Fruit fly (Drosophila melanogaster): ENCODE measurements around the gene Irk3.

Gene Irk3

dm6 chr2L:18665952-18666606 lies 47.5 kb downstream of the Irk3 start (continued):
- TF ChIP-seq E2f2 (GFP tag; IDR thresholded peaks at IDR 0.05): peak; percentile 27; the same call in 1 of the 2 replicates
- no peak for TF ChIP-seq CG12942 (GFP tag; optimal IDR thresholded peaks at IDR 0.05)
- TF ChIP-seq knrl (GFP tag; IDR thresholded peaks at IDR 0.05; ENCODE audit: partially characterized antibody): peak; percentile 60; the same call in 2 of the 3 replicates
- TF ChIP-seq p53 (GFP tag; optimal IDR thresholded peaks at IDR 0.05): peak; percentile 62
- peak; percentile 53; the same call in 1 of the 3 replicates for TF ChIP-seq Opbp (GFP tag; IDR thresholded peaks at IDR 0.05; ENCODE audit: partially characterized antibody)
- peak; percentile 36; the same call in 1 of the 2 replicates for TF ChIP-seq crol (GFP tag; IDR thresholded peaks at IDR 0.05)
- TF ChIP-seq Dfd (GFP tag; optimal IDR thresholded peaks at IDR 0.05): no peak
- peak; percentile 61; the same call in 2 of the 3 replicates for TF ChIP-seq dysf (GFP tag; IDR thresholded peaks at IDR 0.05)
- peak; percentile 19 for TF ChIP-seq Abd-B (GFP tag; optimal IDR thresholded peaks at IDR 0.05)
- TF ChIP-seq btn (GFP tag; optimal IDR thresholded peaks at IDR 0.05): peak; percentile 30
- TF ChIP-seq HLH54F (GFP tag; optimal IDR thresholded peaks at IDR 0.05): peak; percentile 43
- no peak for TF ChIP-seq CG12769 (tag; optimal IDR thresholded peaks at IDR 0.05)
- no peak for TF ChIP-seq ftz-f1 (GFP tag; optimal IDR thresholded peaks at IDR 0.05)
- peak; percentile 56 for TF ChIP-seq phol (tag; optimal IDR thresholded peaks at IDR 0.05)
- TF ChIP-seq Asciz (GFP tag; optimal IDR thresholded peaks at IDR 0.05): no peak
- TF ChIP-seq CG14441 (GFP tag; IDR thresholded peaks at IDR 0.05): peak; percentile 49; the same call in 1 of the 2 replicates
- TF ChIP-seq CG4730 (GFP tag; IDR thresholded peaks at IDR 0.05): peak; percentile 55; the same call in 1 of the 2 replicates
- TF ChIP-seq CG2120 (GFP tag; optimal IDR thresholded peaks at IDR 0.05): no peak
- peak; percentile 61 for TF ChIP-seq CG1602 (GFP tag; optimal IDR thresholded peaks at IDR 0.05)
- no peak for TF ChIP-seq CG9797 (GFP tag; optimal IDR thresholded peaks at IDR 0.05)
- TF ChIP-seq disco-r (GFP tag; optimal IDR thresholded peaks at IDR 0.05): peak; percentile 29
- no peak for TF ChIP-seq GATAe (GFP tag; conservative IDR thresholded peaks at IDR 0.05)
- TF ChIP-seq ttk (GFP tag; IDR thresholded peaks at IDR 0.05): no peak; the same call in 1 of the 2 replicates
- TF ChIP-seq Ravus (GFP tag; IDR thresholded peaks at IDR 0.05): no peak
- peak; percentile 62 for TF ChIP-seq az2 (GFP tag; optimal IDR thresholded peaks at IDR 0.05)
- no peak for TF ChIP-seq CG6254 (GFP tag; optimal IDR thresholded peaks at IDR 0.05)
- TF ChIP-seq bbx (GFP tag; IDR thresholded peaks at IDR 0.05; ENCODE audit: partially characterized antibody): 0 out of 2 replicates have a peak, but pooled peaks have one; percentile 51
- peak; percentile 51 for TF ChIP-seq CG3163 (GFP tag; optimal IDR thresholded peaks at IDR 0.05)
- no peak for TF ChIP-seq Fer1 (GFP tag; optimal IDR thresholded peaks at IDR 0.05)
- TF ChIP-seq CG15601 (tag; optimal IDR thresholded peaks at IDR 0.05): peak; percentile 45
- TF ChIP-seq CG9215 (GFP tag; IDR thresholded peaks at IDR 0.05): no peak
- no peak for TF ChIP-seq sim (GFP tag; IDR thresholded peaks at IDR 0.05)
- no peak for TF ChIP-seq Hand (GFP tag; optimal IDR thresholded peaks at IDR 0.05)
- no peak for TF ChIP-seq CG7786 (GFP tag; optimal IDR thresholded peaks at IDR 0.05)
- TF ChIP-seq kah (GFP tag; optimal IDR thresholded peaks at IDR 0.05): no peak
- no peak for TF ChIP-seq CG8359 (GFP tag; optimal IDR thresholded peaks at IDR 0.05; ENCODE audit: borderline replicate concordance)
- TF ChIP-seq pfk (GFP tag; optimal IDR thresholded peaks at IDR 0.05): no peak
- TF ChIP-seq wdn (GFP tag; IDR thresholded peaks at IDR 0.05): no peak
- TF ChIP-seq grau (tag; optimal IDR thresholded peaks at IDR 0.05): no peak
- TF ChIP-seq CG11504 (tag; optimal IDR thresholded peaks at IDR 0.05): no peak
- peak; percentile 69 for TF ChIP-seq pnt (GFP tag; optimal IDR thresholded peaks at IDR 0.05)
- TF ChIP-seq dpn (GFP tag; optimal IDR thresholded peaks at IDR 0.05): peak; percentile 45 to 57
- TF ChIP-seq row (GFP tag; IDR thresholded peaks at IDR 0.05): peak; percentile 52
- peak; percentile 46 for TF ChIP-seq Antp (GFP tag; optimal IDR thresholded peaks at IDR 0.05)
- no peak for TF ChIP-seq Rx (GFP tag; IDR thresholded peaks at IDR 0.05)
- TF ChIP-seq CG17359 (tag; optimal IDR thresholded peaks at IDR 0.05): peak; percentile 34
- peak; percentile 80 for TF ChIP-seq Rfx (GFP tag; IDR thresholded peaks at IDR 0.05)
- no peak for TF ChIP-seq fd96Cb (tag; optimal IDR thresholded peaks at IDR 0.05)
- TF ChIP-seq CG4404 (GFP tag; IDR thresholded peaks at IDR 0.05): no peak
- no peak for TF ChIP-seq cg (GFP tag; optimal IDR thresholded peaks at IDR 0.05)

All from whole organism, embryonic.